Fruit fly (Drosophila melanogaster): Measurements from ENCODE around the gene Ocrl.

Gene Ocrl

DNA sequence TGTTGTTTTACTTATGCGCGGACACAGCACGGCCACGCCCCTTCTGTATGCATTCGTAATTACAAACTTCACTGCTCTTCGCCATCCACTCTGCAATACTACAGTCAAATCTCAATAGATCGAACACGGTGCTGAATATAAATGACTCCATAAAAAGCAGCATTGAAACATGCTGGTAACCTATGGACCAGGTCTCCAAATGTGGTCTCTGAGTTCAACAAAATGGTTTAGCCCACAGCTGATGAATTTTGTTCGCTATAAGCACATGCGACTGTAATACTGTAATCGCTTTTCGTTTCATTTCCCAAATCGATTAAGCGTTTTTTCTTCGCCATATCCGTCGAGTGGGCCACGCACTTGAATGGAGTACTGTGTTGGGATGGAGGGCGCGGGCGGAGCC is 25.4 kb upstream of the Ocrl start (continued):
- TF ChIP-seq CG6792 (GFP tag; optimal IDR thresholded peaks at IDR 0.05) (peak; percentile 50), vri (GFP tag; optimal IDR thresholded peaks at IDR 0.05) (no peak), CG4318 (GFP tag; optimal IDR thresholded peaks at IDR 0.05) (no peak), Hr4 (GFP tag; optimal IDR thresholded peaks at IDR 0.05) (no peak), CG15336 (GFP tag; IDR thresholded peaks at IDR 0.05) (peak; percentile 50), fd59A (GFP tag; optimal IDR thresholded peaks at IDR 0.05) (peak; percentile 34), fd85E (GFP tag; optimal IDR thresholded peaks at IDR 0.05) (no peak), pdm3 (GFP tag; optimal IDR thresholded peaks at IDR 0.05) (no peak), CG9139 (GFP tag; optimal IDR thresholded peaks at IDR 0.05) (no peak), OdsH (GFP tag; optimal IDR thresholded peaks at IDR 0.05) (no peak), Met (GFP tag; optimal IDR thresholded peaks at IDR 0.05) (no peak), CG7368 (GFP tag; optimal IDR thresholded peaks at IDR 0.05) (no peak), achi (GFP tag; optimal IDR thresholded peaks at IDR 0.05) (no peak), net (GFP tag; optimal IDR thresholded peaks at IDR 0.05) (no peak), Hr39 (GFP tag; optimal IDR thresholded peaks at IDR 0.05) (peak; percentile 75), CG11762 (GFP tag; optimal IDR thresholded peaks at IDR 0.05; ENCODE audit: insufficient read depth) (no peak), eg (GFP tag; IDR thresholded peaks at IDR 0.05) (peak; percentile 68), CG10669 (GFP tag; optimal IDR thresholded peaks at IDR 0.05) (no peak), esn (GFP tag; optimal IDR thresholded peaks at IDR 0.05) (peak; percentile 67), Sox102F (GFP tag; optimal IDR thresholded peaks at IDR 0.05) (no peak), CG11902 (GFP tag; optimal IDR thresholded peaks at IDR 0.05) (no peak), Sox14 (GFP tag; optimal IDR thresholded peaks at IDR 0.05) (peak; percentile 64), lz (GFP tag; optimal IDR thresholded peaks at IDR 0.05) (peak; percentile 63), CG8319 (GFP tag; optimal IDR thresholded peaks at IDR 0.05) (no peak), dsx (GFP tag; optimal IDR thresholded peaks at IDR 0.05; ENCODE audit: poor library complexity, severe bottlenecking) (no peak), Ets96B (tag; optimal IDR thresholded peaks at IDR 0.05) (peak; percentile 44), CG32006 (GFP tag; optimal IDR thresholded peaks at IDR 0.05) (peak; percentile 63), Eip93F (GFP tag; optimal IDR thresholded peaks at IDR 0.05) (no peak), CG8119 (GFP tag; IDR thresholded peaks at IDR 0.05) (peak; percentile 40; the same call in 1 of the 3 replicates), spab (GFP tag; optimal IDR thresholded peaks at IDR 0.05) (no peak), CG6276 (GFP tag; optimal IDR thresholded peaks at IDR 0.05) (no peak), acj6 (GFP tag; optimal IDR thresholded peaks at IDR 0.05) (peak; percentile 46), Hr38 (GFP tag; optimal IDR thresholded peaks at IDR 0.05) (no peak), Blimp-1 (GFP tag; optimal IDR thresholded peaks at IDR 0.05) (no peak), Ets21C (GFP tag; optimal IDR thresholded peaks at IDR 0.05) (no peak), cyc (GFP tag; optimal IDR thresholded peaks at IDR 0.05) (peak; percentile 71), Sox15 (GFP tag; optimal IDR thresholded peaks at IDR 0.05) (no peak), CG34406 (GFP tag; optimal IDR thresholded peaks at IDR 0.05) (peak; percentile 28)

DNA sequence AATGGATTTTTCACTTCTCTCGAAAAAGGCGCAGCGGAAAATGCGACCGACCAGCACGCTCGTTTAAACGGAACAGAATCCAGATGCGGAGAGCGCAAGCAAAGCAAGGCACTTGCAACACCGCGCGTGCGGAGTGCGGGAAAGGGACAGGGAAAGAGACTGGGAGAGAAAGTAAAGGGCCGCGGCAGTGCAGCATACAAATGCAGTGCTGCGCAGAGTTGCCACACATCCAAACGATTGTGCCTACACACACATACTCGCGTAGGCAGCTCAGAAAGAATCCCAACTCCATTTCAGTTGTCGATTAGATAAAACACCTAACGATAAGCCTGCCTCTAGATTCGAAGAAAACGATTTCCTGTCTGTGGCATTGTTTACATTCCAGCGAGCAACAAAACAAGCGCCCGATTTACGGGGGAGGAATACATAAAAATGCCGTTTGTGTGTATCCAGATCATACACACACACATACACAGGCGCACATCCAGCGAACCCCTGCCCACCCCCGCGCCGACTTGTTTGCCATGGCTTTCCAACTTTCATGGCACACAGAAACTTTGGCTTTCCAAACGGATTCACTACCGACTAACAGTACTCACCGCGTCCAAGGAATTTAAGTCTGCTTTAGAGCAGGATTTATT is 23.2 kb upstream of the Ocrl start:
- TF ChIP-seq Sox102F (GFP tag; optimal IDR thresholded peaks at IDR 0.05), result no peak
- peak; percentile 17 for TF ChIP-seq dsx (GFP tag; optimal IDR thresholded peaks at IDR 0.05; ENCODE audit: poor library complexity, severe bottlenecking)
- peak in 1 of 2 experiments; percentile 46 for TF ChIP-seq ss (GFP tag; optimal IDR thresholded peaks at IDR 0.05)
- peak; percentile 26 for TF ChIP-seq Lpt (GFP tag; optimal IDR thresholded peaks at IDR 0.05)
- TF ChIP-seq Eip75B (GFP tag; optimal IDR thresholded peaks at IDR 0.05), result no peak
- no peak for TF ChIP-seq Met (GFP tag; optimal IDR thresholded peaks at IDR 0.05)
- peak; percentile 19 for TF ChIP-seq CG7368 (GFP tag; optimal IDR thresholded peaks at IDR 0.05)
- peak; percentile 57 for TF ChIP-seq fkh (GFP tag; optimal IDR thresholded peaks at IDR 0.05)
- no peak for TF ChIP-seq cyc (GFP tag; optimal IDR thresholded peaks at IDR 0.05)
- TF ChIP-seq Blimp-1 (GFP tag; optimal IDR thresholded peaks at IDR 0.05), result peak; percentile 56
- TF ChIP-seq net (GFP tag; optimal IDR thresholded peaks at IDR 0.05), result peak; percentile 42
- no peak for TF ChIP-seq CG11294 (GFP tag; IDR thresholded peaks at IDR 0.05)
- TF ChIP-seq CG11762 (GFP tag; optimal IDR thresholded peaks at IDR 0.05; ENCODE audit: insufficient read depth), result no peak
- TF ChIP-seq Eip78C (GFP tag), result peak; percentile 11
- 0 out of 3 replicates have a peak, but pooled peaks have one; percentile 12 for TF ChIP-seq CG6163 (GFP tag; IDR thresholded peaks at IDR 0.05)
- TF ChIP-seq Sox14 (GFP tag; optimal IDR thresholded peaks at IDR 0.05), result peak; percentile 17
- TF ChIP-seq CG3919 (GFP tag; optimal IDR thresholded peaks at IDR 0.05), result peak; percentile 51

Data from whole organism, prepupa.